Fruit fly (Drosophila melanogaster) whole organism, embryonic: ENCODE measurements around the gene SPARC.

Experiments
- Abd-B ChIP-seq: fragments of 200-800 bp; sonication (Bioruptor generic); optimal IDR thresholded peaks from 2 replicates; lab custom pipeline; 2018; ENCODE audit warnings: missing biosample characterization, mild to moderate bottlenecking, missing genetic modification characterization, moderate library complexity
- Adf1 ChIP-seq: fragments of 200-800 bp; sonication (Bioruptor generic); IDR thresholded peaks from 2 replicates; pipeline ENCODE4 v1.3.6; 2022; ENCODE audit warnings: missing biosample characterization, missing genetic modification characterization
- Atf6 ChIP-seq: fragments of 200-800 bp; sonication (Bioruptor generic); IDR thresholded peaks from 2 replicates; pipeline ENCODE4 v1.3.6; 2022; ENCODE audit warnings: missing biosample characterization, missing genetic modification characterization
- Awh ChIP-seq: fragments of 200-800 bp; sonication (Bioruptor generic); IDR thresholded peaks from 2 replicates; pipeline ENCODE4, ENCODE4 v1.3.6; 2022; ENCODE audit warnings: missing biosample characterization, missing genetic modification characterization
- CG10431 ChIP-seq: fragments of 200-800 bp; sonication (Bioruptor generic); optimal IDR thresholded peaks from 3 replicates; lab custom pipeline; 2018; ENCODE audit warnings: missing biosample characterization, mild to moderate bottlenecking, missing genetic modification characterization
- CG10462 ChIP-seq: fragments of 200-800 bp; sonication (Bioruptor generic); optimal IDR thresholded peaks from 2 replicates; lab custom pipeline; 2016; ENCODE audit warnings: missing biosample characterization, missing genetic modification characterization
- CG12219 ChIP-seq: fragments of 200-800 bp; sonication (Bioruptor generic); optimal IDR thresholded peaks from 3 replicates; lab custom pipeline; 2018; ENCODE audit warnings: missing biosample characterization, mild to moderate bottlenecking, missing genetic modification characterization
- CG15696 ChIP-seq: fragments of 200-800 bp; sonication (Bioruptor generic); optimal IDR thresholded peaks from 2 replicates; lab custom pipeline; 2019; ENCODE audit warnings: missing biosample characterization, mild to moderate bottlenecking, missing genetic modification characterization, moderate library complexity
- CG17612 ChIP-seq: fragments of 200-800 bp; sonication (Bioruptor generic); IDR thresholded peaks from 2 replicates; pipeline ENCODE4 v1.3.6; 2022; ENCODE audit warnings: missing biosample characterization, missing genetic modification characterization
- CG17829 ChIP-seq: fragments of 200-800 bp; optimal IDR thresholded peaks from 2 replicates; lab custom pipeline; 2019; ENCODE audit warnings: missing biosample characterization, mild to moderate bottlenecking, missing genetic modification characterization, moderate library complexity
- CG18764 ChIP-seq: fragments of 200-800 bp; sonication (Bioruptor generic); optimal IDR thresholded peaks from 3 replicates; lab custom pipeline; 2016; ENCODE audit warnings: missing biosample characterization, missing genetic modification characterization
- CG2875 ChIP-seq: fragments of 200-800 bp; sonication (Bioruptor generic); optimal IDR thresholded peaks from 2 replicates; lab custom pipeline; 2017; ENCODE audit warnings: missing biosample characterization, mild to moderate bottlenecking, missing genetic modification characterization, missing genetic modification reagents
- CG30020 ChIP-seq: fragments of 200-800 bp; optimal IDR thresholded peaks from 2 replicates; lab custom pipeline; 2019; ENCODE audit warnings: missing biosample characterization, mild to moderate bottlenecking, missing genetic modification characterization, moderate library complexity
- CG32532 ChIP-seq: fragments of 200-800 bp; sonication (Bioruptor generic); IDR thresholded peaks from 2 replicates; pipeline ENCODE4 v1.3.6; 2022; ENCODE audit warnings: missing biosample characterization, missing genetic modification characterization
- CG4730 ChIP-seq: fragments of 200-800 bp; sonication (Bioruptor generic); IDR thresholded peaks from 2 replicates; pipeline ENCODE4 v1.3.6; 2022; ENCODE audit warnings: missing biosample characterization, missing genetic modification characterization
- CG6254 ChIP-seq: fragments of 200-800 bp; sonication (Bioruptor generic); optimal IDR thresholded peaks from 3 replicates; lab custom pipeline; 2017; ENCODE audit warnings: mild to moderate bottlenecking, missing biosample characterization, missing genetic modification reagents, missing genetic modification characterization
- CG6272 ChIP-seq: fragments of 200-800 bp; sonication (Bioruptor generic); IDR thresholded peaks from 2 replicates; pipeline ENCODE4 v1.3.6; 2022; ENCODE audit warnings: missing biosample characterization, missing genetic modification characterization
- CG6689 ChIP-seq: fragments of 200-800 bp; sonication (Bioruptor generic); IDR thresholded peaks from 2 replicates; pipeline ENCODE4 v1.3.6; 2022; ENCODE audit warnings: missing biosample characterization, missing genetic modification characterization
- Ets97D ChIP-seq: fragments of 200-800 bp; sonication (Bioruptor generic); optimal IDR thresholded peaks from 3 replicates; lab custom pipeline; 2016; ENCODE audit warnings: missing biosample characterization, missing genetic modification characterization
- Gug ChIP-seq: fragments of 200-800 bp; sonication (Bioruptor generic); IDR thresholded peaks from 4 replicates; pipeline ENCODE4 v1.3.6; 2022; ENCODE audit warnings: missing biosample characterization, missing genetic modification characterization
- HLHmδ ChIP-seq: fragments of 200-800 bp; sonication (Bioruptor generic); optimal IDR thresholded peaks from 2 replicates; lab custom pipeline; 2018; ENCODE audit warnings: missing biosample characterization, mild to moderate bottlenecking, missing genetic modification characterization, moderate library complexity
- Hr3 ChIP-seq: fragments of 200-800 bp; sonication (Bioruptor generic); optimal IDR thresholded peaks from 3 replicates; lab custom pipeline; 2016; ENCODE audit warnings: missing biosample characterization, missing genetic modification characterization
- Hr39 ChIP-seq: fragments of >200 bp; optimal IDR thresholded peaks from 2 replicates; lab custom pipeline; 2017
- Hsf ChIP-seq: fragments of 200-800 bp; sonication (Bioruptor generic); optimal IDR thresholded peaks from 3 replicates; lab custom pipeline; 2016; ENCODE audit warnings: missing biosample characterization, missing genetic modification characterization
- Lhr ChIP-seq: fragments of 200-800 bp; sonication (Bioruptor generic); optimal IDR thresholded peaks from 3 replicates; lab custom pipeline; 2017; ENCODE audit warnings: mild to moderate bottlenecking, missing biosample characterization, missing genetic modification reagents, missing genetic modification characterization
- Mes4 ChIP-seq: fragments of 200-800 bp; sonication (Bioruptor generic); optimal IDR thresholded peaks from 2 replicates; lab custom pipeline; 2016; ENCODE audit warnings: missing biosample characterization, missing genetic modification characterization
- Nf-YC ChIP-seq: fragments of 200-800 bp; optimal IDR thresholded peaks from 3 replicates; lab custom pipeline; 2019; ENCODE audit warnings: missing biosample characterization, mild to moderate bottlenecking, missing genetic modification characterization, moderate library complexity
- Ptx1 ChIP-seq: fragments of 200-800 bp; sonication (Bioruptor generic); IDR thresholded peaks from 2 replicates; pipeline ENCODE4 v1.3.6; 2022; ENCODE audit warnings: missing biosample characterization, missing genetic modification characterization
- Rfx ChIP-seq: fragments of 200-800 bp; sonication (Bioruptor generic); IDR thresholded peaks from 2 replicates; pipeline ENCODE4 v1.3.6; 2022; ENCODE audit warnings: missing biosample characterization, missing genetic modification characterization
- Sin3A ChIP-seq: fragments of >200 bp; optimal IDR thresholded peaks from 2 replicates; lab custom pipeline; 2018
- Xbp1 ChIP-seq: fragments of 200-800 bp; sonication (Bioruptor generic); optimal IDR thresholded peaks from 3 replicates; lab custom pipeline; 2016; ENCODE audit warnings: missing biosample characterization, mild to moderate bottlenecking, missing genetic modification characterization
- ab ChIP-seq: fragments of 200-800 bp; sonication (Bioruptor generic); optimal IDR thresholded peaks from 2 replicates; lab custom pipeline; 2016; ENCODE audit warnings: missing biosample characterization, missing genetic modification characterization
- ap ChIP-seq: fragments of 200-800 bp; sonication (Bioruptor generic); IDR thresholded peaks from 2 replicates; pipeline ENCODE4 v1.3.6; 2022; ENCODE audit warnings: missing biosample characterization, missing genetic modification characterization
- bsh ChIP-seq, 2 experiments: fragments of 200-800 bp; sonication (Bioruptor generic); optimal IDR thresholded peaks; 2 replicates each; lab custom pipeline; 2017 to 2018; ENCODE audit warnings: mild to moderate bottlenecking in 2 of 2, missing biosample characterization in 2 of 2, missing genetic modification characterization in 2 of 2, moderate library complexity in 1 of 2
- corto ChIP-seq: fragments of 200-800 bp; sonication (Bioruptor generic); optimal IDR thresholded peaks from 2 replicates; lab custom pipeline; 2016; ENCODE audit warnings: missing biosample characterization, mild to moderate bottlenecking, missing genetic modification characterization, moderate library complexity
- croc ChIP-seq: fragments of 200-800 bp; sonication (Bioruptor generic); conservative IDR thresholded peaks from 3 replicates; pipeline ENCODE4 v1.3.6; 2022; ENCODE audit warnings: missing biosample characterization, missing genetic modification characterization
- exex ChIP-seq: fragments of 200-800 bp; sonication (Bioruptor generic); optimal IDR thresholded peaks from 4 replicates; lab custom pipeline; 2018; ENCODE audit warnings: missing biosample characterization, mild to moderate bottlenecking, missing genetic modification characterization, moderate library complexity
- gem ChIP-seq: fragments of 200-800 bp; sonication (Bioruptor generic); optimal IDR thresholded peaks from 2 replicates; lab custom pipeline; 2019; ENCODE audit warnings: missing biosample characterization, mild to moderate bottlenecking, missing genetic modification characterization, moderate library complexity
- gfzf ChIP-seq: fragments of 200-800 bp; sonication (Bioruptor generic); optimal IDR thresholded peaks from 2 replicates; lab custom pipeline; 2016; ENCODE audit warnings: missing biosample characterization, mild to moderate bottlenecking, missing genetic modification characterization, moderate library complexity
- hb ChIP-seq: fragments of 200-800 bp; sonication (Bioruptor generic); IDR thresholded peaks from 3 replicates; pipeline ENCODE4 v1.3.6; 2022; ENCODE audit warnings: missing biosample characterization, missing genetic modification characterization; ENCODE audit not compliant: partially characterized antibody
- hkb ChIP-seq, 2 experiments: fragments of 200-800 bp in 1 of 2; fragments of >200 bp in 1 of 2; sonication (Bioruptor generic) in 1 of 2; IDR thresholded peaks in 1 of 2; optimal IDR thresholded peaks in 1 of 2; 2 replicates each; pipeline versions ENCODE4 v1.3.6 to Lab custom; 2017 to 2022; ENCODE audit warnings: missing biosample characterization in 1 of 2, missing genetic modification characterization in 1 of 2
- jumu ChIP-seq: fragments of 200-800 bp; sonication (Bioruptor generic); optimal IDR thresholded peaks from 3 replicates; lab custom pipeline; 2016; ENCODE audit warnings: missing biosample characterization, missing genetic modification characterization
- luna ChIP-seq: fragments of 200-800 bp; sonication (Bioruptor generic); optimal IDR thresholded peaks from 2 replicates; lab custom pipeline; 2016; ENCODE audit warnings: missing biosample characterization, missing genetic modification characterization
- maf-S ChIP-seq: fragments of 200-800 bp; sonication (Bioruptor generic); optimal IDR thresholded peaks from 2 replicates; lab custom pipeline; 2016; ENCODE audit warnings: missing biosample characterization, missing genetic modification characterization
- nerfin-1 ChIP-seq: fragments of 200-800 bp; sonication (Bioruptor generic); optimal IDR thresholded peaks from 3 replicates; lab custom pipeline; 2019; ENCODE audit warnings: missing biosample characterization, mild to moderate bottlenecking, missing genetic modification characterization, moderate library complexity
- odd ChIP-seq: fragments of 200-800 bp; sonication (Bioruptor generic); optimal IDR thresholded peaks from 2 replicates; lab custom pipeline; 2017; ENCODE audit warnings: missing biosample characterization, mild to moderate bottlenecking, missing genetic modification characterization
- phol ChIP-seq: fragments of 200-800 bp; sonication (Bioruptor generic); optimal IDR thresholded peaks from 3 replicates; lab custom pipeline; 2018; ENCODE audit warnings: missing biosample characterization, mild to moderate bottlenecking, missing genetic modification characterization, moderate library complexity
- pzg ChIP-seq: fragments of 200-800 bp; sonication (Bioruptor generic); optimal IDR thresholded peaks from 3 replicates; lab custom pipeline; 2018; ENCODE audit warnings: missing biosample characterization, mild to moderate bottlenecking, missing genetic modification characterization, moderate library complexity
- ranshi ChIP-seq: fragments of 200-800 bp; sonication (Bioruptor generic); IDR thresholded peaks from 2 replicates; pipeline ENCODE4 v1.3.6; 2022; ENCODE audit warnings: missing biosample characterization, missing genetic modification characterization
- slbo ChIP-seq: fragments of 200-800 bp; sonication (Bioruptor generic); IDR thresholded peaks from 2 replicates; pipeline ENCODE4 v1.3.6; 2022; ENCODE audit warnings: missing biosample characterization, missing genetic modification characterization
- tin ChIP-seq: fragments of 200-800 bp; sonication (Bioruptor generic); optimal IDR thresholded peaks from 3 replicates; lab custom pipeline; 2016; ENCODE audit warnings: missing biosample characterization, missing genetic modification characterization

The SPARC gene

dm6 chr3R:26875544-26876027, 3.8 kb upstream of the SPARC start, which contains the start of gene Rb97D (continued):
- TF ChIP-seq CG10431 (GFP tag; lab: Kevin White, UChicago) (peak; percentile 30), jumu (GFP tag; lab: Kevin White, UChicago) (peak; percentile 29), ranshi (GFP tag; lab: Robert Waterston, UW) (peak; percentile 50), CG30020 (peak; percentile 65), Ptx1 (GFP tag; lab: Robert Waterston, UW) (peak; percentile 79), Lhr (GFP tag; lab: Kevin White, UChicago) (peak; percentile 13), CG17829 (tag; lab: Kevin White, UChicago) (peak; percentile 78), CG2875 (GFP tag; lab: Kevin White, UChicago) (peak; percentile 16), CG6272 (GFP tag; lab: Robert Waterston, UW) (peak; percentile 70), corto (GFP tag; lab: Kevin White, UChicago) (no peak), Rfx (GFP tag; lab: Robert Waterston, UW) (peak; percentile 85), Hsf (peak; percentile 79), CG15696 (tag; lab: Kevin White, UChicago) (peak; percentile 75), Hr39 (lab: Kevin White, UChicago) (no peak), CG6689 (GFP tag; lab: Robert Waterston, UW) (peak; percentile 71), hb (GFP tag; lab: Robert Waterston, UW) (peak; percentile 77), croc (peak; percentile 28; the same call in 1 of the 3 replicates), Sin3A (lab: Kevin White, UChicago) (peak; percentile 26), ab (GFP tag; lab: Kevin White, UChicago) (no peak), CG12219 (GFP tag; lab: Kevin White, UChicago) (peak; percentile 62), slbo (peak; percentile 83), bsh (GFP tag; optimal IDR thresholded peaks at IDR 0.05; lab: Kevin White, UChicago) (peak in 1 of 2 experiments; percentile 65), Abd-B (GFP tag; lab: Kevin White, UChicago) (no peak), HLHmδ (no peak), Ets97D (GFP tag; lab: Kevin White, UChicago) (peak; percentile 91), gfzf (peak; percentile 52), maf-S (GFP tag; lab: Kevin White, UChicago) (peak; percentile 48), CG6254 (GFP tag; lab: Kevin White, UChicago) (no peak), exex (tag; lab: Kevin White, UChicago) (peak; percentile 24), odd (GFP tag; lab: Kevin White, UChicago) (no peak), CG32532 (GFP tag; lab: Robert Waterston, UW) (peak; percentile 83), Hr3 (peak; percentile 65), Atf6 (peak; percentile 52; the same call in 1 of the 2 replicates), ap (GFP tag; lab: Robert Waterston, UW) (no peak), gem (tag; lab: Kevin White, UChicago) (peak; percentile 78), Awh (peak; percentile 43; the same call in 1 of the 2 replicates), pzg (GFP tag; lab: Kevin White, UChicago) (peak; percentile 43), CG4730 (GFP tag; lab: Robert Waterston, UW) (peak; percentile 39; the same call in 1 of the 2 replicates), Adf1 (GFP tag; lab: Robert Waterston, UW) (peak; percentile 40; the same call in 1 of the 2 replicates), Xbp1 (GFP tag; lab: Kevin White, UChicago) (peak; percentile 77), hkb (optimal IDR thresholded peaks at IDR 0.05; lab: Kevin White, UChicago) (no peak), hkb (GFP tag; IDR thresholded peaks at IDR 0.05; lab: Robert Waterston, UW) (peak; percentile 78), CG10462 (GFP tag; lab: Kevin White, UChicago) (no peak), CG18764 (GFP tag; lab: Kevin White, UChicago) (peak; percentile 44), nerfin-1 (tag; lab: Kevin White, UChicago) (peak; percentile 45), Mes4 (GFP tag; lab: Kevin White, UChicago) (peak; percentile 46), tin (peak; percentile 64), CG17612 (GFP tag; lab: Robert Waterston, UW) (no peak), luna (peak; percentile 67), Gug (GFP tag; lab: Robert Waterston, UW) (peak; percentile 62), phol (tag; lab: Kevin White, UChicago) (peak; percentile 78), Nf-YC (tag; lab: Kevin White, UChicago) (peak; percentile 64)
